Worm (Caenorhabditis elegans): ENCODE data around the gene R07E5.5.

DNA sequence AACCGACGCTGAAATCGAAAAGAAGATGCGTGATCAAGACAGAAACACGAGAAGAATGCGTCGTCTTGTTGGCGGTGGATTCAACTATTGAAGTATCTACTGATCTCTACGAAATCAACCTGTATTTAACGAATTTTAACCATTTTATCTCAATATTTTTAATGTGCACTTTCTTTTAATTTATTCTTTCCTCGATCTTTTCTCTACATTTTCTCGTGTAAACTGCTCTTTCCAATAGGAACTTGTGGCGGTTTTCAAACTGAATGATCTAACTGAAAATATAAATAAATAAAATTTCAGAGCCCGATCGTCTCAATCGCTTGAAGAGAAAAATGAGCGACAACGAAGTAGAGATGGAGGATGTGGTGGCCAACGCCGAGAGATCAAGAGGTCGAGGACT lies 8.8 kb downstream of the R07E5.5 start, which contains the start of gene rnp-4:
- TF ChIP-seq nfya-2 (GFP tag; IDR thresholded peaks at IDR 0.05) = no peak
- no peak for TF ChIP-seq mel-28 (tag; optimal IDR thresholded peaks at IDR 0.05; ENCODE audit: borderline replicate concordance)
- TF ChIP-seq attf-6 (GFP tag; IDR thresholded peaks at IDR 0.05) = no peak
- no peak for TF ChIP-seq hmg-1.2 (GFP tag; IDR thresholded peaks at IDR 0.05)
- no peak for TF ChIP-seq B0035.1 (tag; optimal IDR thresholded peaks at IDR 0.05)
- no peak for TF ChIP-seq madf-10 (tag; optimal IDR thresholded peaks at IDR 0.05)
- no peak for TF ChIP-seq nhr-27 (tag; optimal IDR thresholded peaks at IDR 0.05)
- no peak for TF ChIP-seq fkh-3 (tag; optimal IDR thresholded peaks at IDR 0.05)
- TF ChIP-seq lin-35 (GFP tag; optimal IDR thresholded peaks at IDR 0.05) = no peak
- TF ChIP-seq tbp1 (GFP tag; optimal IDR thresholded peaks at IDR 0.05) = no peak
- no peak for TF ChIP-seq rpc-1 (optimal IDR thresholded peaks at IDR 0.05)
- no peak for TF ChIP-seq rpc-1 (tag; optimal IDR thresholded peaks at IDR 0.05)
